Worm (Caenorhabditis elegans): ENCODE measurements around the gene vpat-1.
A peak's percentile ranks its signal among the peaks of the same experiment; 100 is the strongest.

vpat-1 gene

ce11 chrX:1093154-1093553 lies 47.1 kb upstream of the vpat-1 start (continued):
- no peak for TF ChIP-seq ceh-62 (tag; optimal IDR thresholded peaks at IDR 0.05)
- TF ChIP-seq lin-1 (GFP tag; IDR thresholded peaks at IDR 0.05), result peak; percentile 89
- TF ChIP-seq nhr-11 (tag; optimal IDR thresholded peaks at IDR 0.05), result peak; percentile 97
- TF ChIP-seq F49E8.2 (tag; optimal IDR thresholded peaks at IDR 0.05; ENCODE audit: borderline replicate concordance), result no peak
- no peak for TF ChIP-seq ZK337.2 (GFP tag; IDR thresholded peaks at IDR 0.05)
- peak; percentile 63 for TF ChIP-seq ama-1 (optimal IDR thresholded peaks at IDR 0.05)
- TF ChIP-seq ztf-11 (tag; optimal IDR thresholded peaks at IDR 0.05), result no peak
- no peak for TF ChIP-seq nhr-237 (tag; optimal IDR thresholded peaks at IDR 0.05)
- TF ChIP-seq mdl-1 (tag; optimal IDR thresholded peaks at IDR 0.05), result peak; percentile 98 to 100
- TF ChIP-seq ceh-28 (tag; optimal IDR thresholded peaks at IDR 0.05), result peak; percentile 40
- TF ChIP-seq nhr-25 (tag; optimal IDR thresholded peaks at IDR 0.05; ENCODE audit: borderline replicate concordance, insufficient read depth), result peak; percentile 46
- TF ChIP-seq F44E2.7 (GFP tag; IDR thresholded peaks at IDR 0.05), result no peak
- no peak for TF ChIP-seq dmd-8 (GFP tag; IDR thresholded peaks at IDR 0.05)
- peak; percentile 95 for TF ChIP-seq nhr-28 (tag; optimal IDR thresholded peaks at IDR 0.05)
- peak; percentile 75 for TF ChIP-seq zip-2 (tag; optimal IDR thresholded peaks at IDR 0.05)
- TF ChIP-seq tra-1 (GFP tag; IDR thresholded peaks at IDR 0.05), result peak; percentile 95
- TF ChIP-seq D1046.2 (GFP tag; IDR thresholded peaks at IDR 0.05), result no peak
- peak; percentile 60 for TF ChIP-seq spr-3 (GFP tag; optimal IDR thresholded peaks at IDR 0.05)
- peak; percentile 85 for TF ChIP-seq T26A8.4 (GFP tag; IDR thresholded peaks at IDR 0.05)
- peak; percentile 91 for TF ChIP-seq mes-2 (tag; optimal IDR thresholded peaks at IDR 0.05; ENCODE audit: poor library complexity, severe bottlenecking)
- TF ChIP-seq lin-13 (GFP tag; optimal IDR thresholded peaks at IDR 0.05), result peak; percentile 87

- no peak for TF ChIP-seq daf-19 (GFP tag; conservative IDR thresholded peaks at IDR 0.05)
- no peak for TF ChIP-seq fkh-10 (GFP tag; optimal IDR thresholded peaks at IDR 0.05)
- TF ChIP-seq mdt-29 (GFP tag; IDR thresholded peaks at IDR 0.05), result no peak
- no peak for TF ChIP-seq ZK546.5 (tag; optimal IDR thresholded peaks at IDR 0.05)
- TF ChIP-seq nhr-10 (tag; optimal IDR thresholded peaks at IDR 0.05), result no peak
- TF ChIP-seq lin-15B (tag; optimal IDR thresholded peaks at IDR 0.05), result no peak
- no peak for TF ChIP-seq ZK337.2 (GFP tag; IDR thresholded peaks at IDR 0.05)
- 0 out of 2 replicates have a peak, but pooled peaks have one; percentile 60 for TF ChIP-seq lim-7 (GFP tag; IDR thresholded peaks at IDR 0.05)
- peak; percentile 75 for TF ChIP-seq aha-1 (tag)
- TF ChIP-seq lin-29 (GFP tag; IDR thresholded peaks at IDR 0.05), result no peak
- no peak for TF ChIP-seq lin-39 (tag; optimal IDR thresholded peaks at IDR 0.05)
- no peak for TF ChIP-seq ztf-11 (tag; optimal IDR thresholded peaks at IDR 0.05)
- no peak for TF ChIP-seq lsy-2 (tag; optimal IDR thresholded peaks at IDR 0.05)
- TF ChIP-seq daf-12 (tag; optimal IDR thresholded peaks at IDR 0.05), result no peak
- no peak for TF ChIP-seq nhr-111 (GFP tag; optimal IDR thresholded peaks at IDR 0.05)
- no peak for TF ChIP-seq lin-13 (GFP tag; optimal IDR thresholded peaks at IDR 0.05)
- no peak for TF ChIP-seq mdl-1 (tag; optimal IDR thresholded peaks at IDR 0.05)
- no peak for TF ChIP-seq nhr-41 (GFP tag; IDR thresholded peaks at IDR 0.05)
- TF ChIP-seq zag-1 (tag; optimal IDR thresholded peaks at IDR 0.05), result no peak
- TF ChIP-seq sdz-12 (GFP tag; optimal IDR thresholded peaks at IDR 0.05), result no peak
- TF ChIP-seq dmd-8 (GFP tag; IDR thresholded peaks at IDR 0.05), result 0 out of 2 replicates have a peak, but pooled peaks have one; percentile 21
- no peak for TF ChIP-seq unc-130 (GFP tag; optimal IDR thresholded peaks at IDR 0.05)
- TF ChIP-seq nhr-11 (tag; optimal IDR thresholded peaks at IDR 0.05), result no peak
- TF ChIP-seq nhr-102 (tag; optimal IDR thresholded peaks at IDR 0.05), result peak; percentile 10
Observed at ce11 chrX:1089676-1090075, 43.7 kb upstream of the vpat-1 start.

ce11 chrX:1089133-1089532 lies 43.1 kb upstream of the vpat-1 start:
- TF ChIP-seq egl-43 (GFP tag; IDR thresholded peaks at IDR 0.05) (peak; percentile 48; the same call in 1 of the 2 replicates), ceh-82 (tag; optimal IDR thresholded peaks at IDR 0.05) (no peak), madf-5 (GFP tag; IDR thresholded peaks at IDR 0.05) (0 out of 4 replicates have a peak, but pooled peaks of 1 of the 2 experiments have one; percentile 23), dmd-9 (GFP tag; IDR thresholded peaks at IDR 0.05) (0 out of 2 replicates have a peak, but pooled peaks have one; percentile 31), aha-1 (tag) (peak; percentile 81), ceh-44 (GFP tag; IDR thresholded peaks at IDR 0.05) (0 out of 2 replicates have a peak, but pooled peaks have one; percentile 30), mxl-2 (GFP tag; conservative IDR thresholded peaks at IDR 0.05) (0 out of 2 replicates have a peak, but pooled peaks have one; percentile 22), mdl-1 (tag; optimal IDR thresholded peaks at IDR 0.05) (no peak), nhr-48 (tag; optimal IDR thresholded peaks at IDR 0.05) (no peak), ceh-20 (GFP tag; IDR thresholded peaks at IDR 0.05) (0 out of 2 replicates have a peak, but pooled peaks have one; percentile 26), lim-7 (GFP tag; IDR thresholded peaks at IDR 0.05) (0 out of 2 replicates have a peak, but pooled peaks have one; percentile 41), daf-19 (GFP tag; conservative IDR thresholded peaks at IDR 0.05) (no peak), lin-13 (GFP tag; optimal IDR thresholded peaks at IDR 0.05) (no peak), lsy-2 (tag; optimal IDR thresholded peaks at IDR 0.05) (no peak), dve-1 (tag; optimal IDR thresholded peaks at IDR 0.05; ENCODE audit: insufficient read depth) (no peak)

Data from whole organism, L4 larva.